Worm (Caenorhabditis elegans) whole organism, late embryonic: Measurements from ENCODE around the gene F11D11.3.

Experiments
- F13H6.1 ChIP-seq: sonication (generic microtip); optimal IDR thresholded peaks from 2 replicates; lab custom pipeline; 2016; ENCODE audit warnings: missing genetic modification characterization, missing compliant biosample characterization
- Y22D7AL.16 ChIP-seq: sonication (generic microtip); optimal IDR thresholded peaks from 2 replicates; lab custom pipeline; 2016; ENCODE audit warnings: missing genetic modification characterization, missing compliant biosample characterization
- ama-1 ChIP-seq: fragments of 150-350 bp; optimal IDR thresholded peaks from 2 replicates; lab custom pipeline; 2014
- ceh-19 ChIP-seq: fragments of 200-800 bp; sonication (Bioruptor generic); optimal IDR thresholded peaks from 2 replicates; lab custom pipeline; 2018; ENCODE audit warnings: mild to moderate bottlenecking, missing genetic modification characterization, missing compliant biosample characterization
- ceh-34 ChIP-seq: sonication (generic microtip); optimal IDR thresholded peaks from 2 replicates; lab custom pipeline; 2016; ENCODE audit warnings: mild to moderate bottlenecking, missing genetic modification characterization, missing compliant biosample characterization
- fkh-10 ChIP-seq: fragments of 150-350 bp; optimal IDR thresholded peaks from 2 replicates; lab custom pipeline; 2014; ENCODE audit warnings: missing biosample characterization, missing genetic modification reagents, missing genetic modification characterization
- hlh-6 ChIP-seq: sonication (generic microtip); optimal IDR thresholded peaks from 2 replicates; lab custom pipeline; 2016; ENCODE audit warnings: missing genotype, missing genetic modification characterization, missing compliant biosample characterization
- hlh-8 ChIP-seq: sonication (generic microtip); optimal IDR thresholded peaks from 2 replicates; lab custom pipeline; 2016; ENCODE audit warnings: missing genotype, missing genetic modification characterization, missing compliant biosample characterization
- lim-6 ChIP-seq: sonication (generic microtip); optimal IDR thresholded peaks from 2 replicates; lab custom pipeline; 2016; ENCODE audit warnings: missing genetic modification characterization, missing compliant biosample characterization
- nhr-11 ChIP-seq: fragments of 150-350 bp; optimal IDR thresholded peaks from 2 replicates; lab custom pipeline; 2014; ENCODE audit warnings: missing biosample characterization, missing genetic modification characterization
- pha-4 ChIP-seq: fragments of 150-350 bp; optimal IDR thresholded peaks from 2 replicates; lab custom pipeline; 2018; ENCODE audit warnings: missing biosample characterization, missing genetic modification reagents, missing genetic modification characterization
- pqm-1 ChIP-seq: sonication (generic microtip); optimal IDR thresholded peaks from 2 replicates; lab custom pipeline; 2016; ENCODE audit warnings: missing genetic modification characterization, missing compliant biosample characterization
- ztf-16 ChIP-seq: sonication (generic microtip); optimal IDR thresholded peaks from 2 replicates; lab custom pipeline; 2017; ENCODE audit warnings: missing genetic modification characterization, missing compliant biosample characterization

ce11 chrV:18770623-18771022, 10.5 kb upstream of the F11D11.3 start, which contains the start of gene clec-255:
- TF ChIP-seq Y22D7AL.16 (tag; lab: Kevin White, UChicago) (no peak), nhr-11 (no peak), hlh-8 (no peak), lim-6 (tag; lab: Kevin White, UChicago) (no peak), pqm-1 (tag; lab: Kevin White, UChicago) (no peak), F13H6.1 (no peak), ceh-19 (GFP tag; lab: Kevin White, UChicago) (no peak), ama-1 (lab: Kevin White, UChicago) (no peak), ztf-16 (tag; lab: Kevin White, UChicago) (no peak), fkh-10 (no peak), hlh-6 (tag; lab: Kevin White, UChicago) (no peak), ceh-34 (tag; lab: Kevin White, UChicago) (no peak), pha-4 (no peak)
